Worm (Caenorhabditis elegans): ENCODE results near the gene ZC239.3.

ZC239.3 gene

ce11 chrII:3225780-3226179 is 9.9 kb downstream of the ZC239.3 start, which contains the start of gene ZC239.17:
ZC239.17 (minus strand) TSS chrII:3225880.
- TF ChIP-seq pqm-1 (tag; optimal IDR thresholded peaks at IDR 0.05) (no peak), rnt-1 (tag; optimal IDR thresholded peaks at IDR 0.05) (no peak), ceh-34 (tag; optimal IDR thresholded peaks at IDR 0.05) (no peak), mec-3 (tag; optimal IDR thresholded peaks at IDR 0.05; ENCODE audit: borderline replicate concordance) (no peak), lin-11 (tag; optimal IDR thresholded peaks at IDR 0.05) (no peak), C38D4.7 (GFP tag; optimal IDR thresholded peaks at IDR 0.05) (no peak)

DNA sequence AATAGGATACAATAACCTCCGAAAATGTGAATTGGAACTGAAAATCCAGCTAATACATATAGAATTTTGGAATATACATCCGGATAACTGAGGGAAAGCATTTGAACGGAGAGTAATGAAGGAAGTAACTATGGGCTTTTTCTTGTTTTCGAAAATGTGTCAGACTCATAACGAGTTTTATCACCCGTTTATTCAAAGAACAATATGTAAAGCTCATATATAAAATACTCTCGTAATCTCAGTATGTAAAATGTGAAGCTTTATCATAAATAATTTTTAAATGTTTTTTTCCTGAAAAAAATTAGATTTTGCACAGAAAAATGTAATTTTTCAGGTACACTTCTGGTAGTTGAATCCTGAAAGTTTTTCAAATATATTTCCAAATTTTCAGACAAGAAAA is 14.6 kb downstream of the ZC239.3 start, which contains the start of gene srh-297:
Gene srh-297, minus strand, starts transcription at position 101 of the 400 bp plus-strand sequence.
- no peak for TF ChIP-seq sdc-2 (tag; optimal IDR thresholded peaks at IDR 0.05)
- no peak for TF ChIP-seq nhr-11 (tag; optimal IDR thresholded peaks at IDR 0.05)
- TF ChIP-seq ttx-3 (tag; optimal IDR thresholded peaks at IDR 0.05): no peak

DNA sequence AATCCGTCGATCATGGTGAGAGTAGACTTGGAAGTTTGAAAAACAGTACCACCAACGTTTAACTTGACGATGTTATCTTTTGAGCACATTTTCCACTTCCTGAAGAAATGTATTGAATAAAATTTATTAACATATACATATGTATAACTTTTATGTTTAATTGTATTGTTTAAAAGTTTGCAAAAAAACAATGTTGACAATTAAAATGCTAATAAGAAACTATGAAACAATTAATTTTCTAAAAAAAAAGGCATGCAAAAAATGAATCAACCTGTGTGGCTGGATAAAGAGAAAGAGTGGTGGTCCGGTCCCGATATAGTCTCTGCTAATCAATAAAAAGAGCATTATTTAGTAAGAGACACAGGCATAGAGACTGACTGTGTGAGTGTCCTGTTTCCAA is 18.9 kb downstream of the ZC239.3 start, which contains the start of gene C17F4.8:
Gene C17F4.8, minus strand, starts transcription at position 101 of the 400 bp plus-strand sequence.
- TF ChIP-seq ztf-16 (tag; optimal IDR thresholded peaks at IDR 0.05) (no peak), C08G9.2 (tag; optimal IDR thresholded peaks at IDR 0.05) (no peak), tbx-7 (tag; optimal IDR thresholded peaks at IDR 0.05) (no peak), lim-6 (tag; optimal IDR thresholded peaks at IDR 0.05) (no peak), K09A11.1 (tag; optimal IDR thresholded peaks at IDR 0.05; ENCODE audit: insufficient read depth) (no peak), elt-4 (tag; optimal IDR thresholded peaks at IDR 0.05) (no peak), che-1 (tag; optimal IDR thresholded peaks at IDR 0.05) (no peak), F13H6.1 (tag; optimal IDR thresholded peaks at IDR 0.05) (no peak), rnt-1 (tag; optimal IDR thresholded peaks at IDR 0.05) (no peak)

DNA sequence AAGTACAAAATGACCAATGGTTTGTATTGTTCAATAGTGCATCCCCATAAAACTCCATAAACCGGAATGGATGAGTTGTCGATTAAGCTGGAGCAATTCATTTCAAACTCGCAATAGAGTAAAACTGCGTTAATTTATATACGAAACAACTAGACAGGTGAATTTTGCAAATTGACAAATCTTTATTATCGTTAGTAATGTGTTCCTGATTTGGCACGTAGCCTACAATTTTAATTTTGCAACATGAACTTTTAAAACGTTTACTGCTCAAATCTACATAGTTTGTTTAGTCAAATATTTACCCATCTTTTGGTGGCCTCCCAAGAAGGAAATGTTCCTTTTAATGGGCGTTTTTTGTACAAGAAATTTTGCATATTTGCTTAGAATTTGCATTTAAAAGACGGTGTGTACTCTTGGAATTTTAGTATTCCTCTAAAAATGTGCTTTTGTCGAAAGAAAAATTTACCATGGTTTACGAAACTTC is 21.2 kb downstream of the ZC239.3 start, which contains the start of the genes srz-67 and C17F4.11:
Gene srz-67, minus strand, starts transcription at position 101 of the 484 bp plus-strand sequence.
Gene C17F4.11, plus strand, starts transcription at position 434 of the 484 bp plus-strand sequence.
- TF ChIP-seq hlh-15 (tag; optimal IDR thresholded peaks at IDR 0.05) (no peak), ceh-24 (tag; optimal IDR thresholded peaks at IDR 0.05) (no peak), sox-4 (tag; optimal IDR thresholded peaks at IDR 0.05) (no peak), zip-5 (tag; optimal IDR thresholded peaks at IDR 0.05) (no peak), npax-4 (tag; optimal IDR thresholded peaks at IDR 0.05) (no peak), ceh-45 (GFP tag; IDR thresholded peaks at IDR 0.05) (no peak), unc-86 (tag; optimal IDR thresholded peaks at IDR 0.05) (no peak), nhr-11 (tag; optimal IDR thresholded peaks at IDR 0.05) (no peak), T23F11.4 (GFP tag; optimal IDR thresholded peaks at IDR 0.05) (no peak), pha-2 (tag; optimal IDR thresholded peaks at IDR 0.05) (no peak), fkh-10 (GFP tag; optimal IDR thresholded peaks at IDR 0.05) (no peak)

ce11 chrII:3240207-3240606 is 24.3 kb downstream of the ZC239.3 start, which contains the start of gene C17F4.3:
C17F4.3 (plus strand) TSS chrII:3240507.
- TF ChIP-seq C38D4.7 (GFP tag; optimal IDR thresholded peaks at IDR 0.05) (no peak), unc-55 (GFP tag; optimal IDR thresholded peaks at IDR 0.05) (no peak), K09A11.1 (tag; optimal IDR thresholded peaks at IDR 0.05; ENCODE audit: insufficient read depth) (no peak), odd-2 (tag; optimal IDR thresholded peaks at IDR 0.05) (no peak), npax-4 (tag; optimal IDR thresholded peaks at IDR 0.05) (no peak), gmeb-2 (tag; optimal IDR thresholded peaks at IDR 0.05) (no peak), fax-1 (tag; optimal IDR thresholded peaks at IDR 0.05) (no peak), sox-4 (tag; optimal IDR thresholded peaks at IDR 0.05) (no peak), unc-3 (GFP tag; conservative IDR thresholded peaks at IDR 0.05) (no peak), unc-3 (tag; optimal IDR thresholded peaks at IDR 0.05) (no peak), fkh-6 (tag; optimal IDR thresholded peaks at IDR 0.05) (no peak), ahr-1 (tag; optimal IDR thresholded peaks at IDR 0.05) (no peak), sox-2 (GFP tag; IDR thresholded peaks at IDR 0.05) (no peak), pha-2 (tag; optimal IDR thresholded peaks at IDR 0.05) (no peak), dve-1 (tag; optimal IDR thresholded peaks at IDR 0.05) (no peak), hlh-13 (GFP tag; optimal IDR thresholded peaks at IDR 0.05) (no peak)
